Fruit fly (Drosophila melanogaster): ENCODE measurements around the gene CG46025.

Gene CG46025

dm6 chr2L:7753874-7754273 lies at the start of gene CG46025:
TSS of gene CG46025 (plus strand) at chr2L:7754174.
- no peak for TF ChIP-seq CG9705 (GFP tag; optimal IDR thresholded peaks at IDR 0.05)
- TF ChIP-seq Jra (GFP tag; optimal IDR thresholded peaks at IDR 0.05), result no peak
- TF ChIP-seq sv (GFP tag; optimal IDR thresholded peaks at IDR 0.05), result no peak
- no peak for TF ChIP-seq dmrt93B (GFP tag; optimal IDR thresholded peaks at IDR 0.05)
- TF ChIP-seq usp (GFP tag; optimal IDR thresholded peaks at IDR 0.05), result no peak
- TF ChIP-seq br (GFP tag; optimal IDR thresholded peaks at IDR 0.05), result no peak
- no peak for TF ChIP-seq lola (GFP tag; optimal IDR thresholded peaks at IDR 0.05)
- TF ChIP-seq brk (GFP tag; optimal IDR thresholded peaks at IDR 0.05), result no peak
- no peak for TF ChIP-seq Mio (GFP tag; optimal IDR thresholded peaks at IDR 0.05)
- TF ChIP-seq h (GFP tag; optimal IDR thresholded peaks at IDR 0.05), result no peak
- no peak for TF ChIP-seq CrebA (GFP tag; optimal IDR thresholded peaks at IDR 0.05; ENCODE audit: borderline replicate concordance)
- TF ChIP-seq dsf (GFP tag; optimal IDR thresholded peaks at IDR 0.05; ENCODE audit: borderline replicate concordance), result no peak
- TF ChIP-seq Myc (optimal IDR thresholded peaks at IDR 0.05), result no peak
- TF ChIP-seq fru (GFP tag; optimal IDR thresholded peaks at IDR 0.05), result no peak
- no peak for TF ChIP-seq Rel (GFP tag; optimal IDR thresholded peaks at IDR 0.05)
- TF ChIP-seq Rel (tag; optimal IDR thresholded peaks at IDR 0.05), result no peak
- no peak for TF ChIP-seq rgr (GFP tag; optimal IDR thresholded peaks at IDR 0.05)
- TF ChIP-seq Hr78 (GFP tag; optimal IDR thresholded peaks at IDR 0.05), result no peak
- no peak for TF ChIP-seq GATAd (GFP tag; optimal IDR thresholded peaks at IDR 0.05)
- TF ChIP-seq Hr83 (GFP tag; optimal IDR thresholded peaks at IDR 0.05; ENCODE audit: poor library complexity, severe bottlenecking), result no peak
- TF ChIP-seq sage (GFP tag; optimal IDR thresholded peaks at IDR 0.05), result no peak

dm6 chr2L:7710580-7710979 lies 43.4 kb upstream of the CG46025 start, which contains the start of gene Ntl:
TSS of gene Ntl (plus strand) at chr2L:7710880.
- TF ChIP-seq foxo (GFP tag; optimal IDR thresholded peaks at IDR 0.05), result no peak
- no peak for TF ChIP-seq brk (GFP tag; optimal IDR thresholded peaks at IDR 0.05)
- no peak for TF ChIP-seq sage (GFP tag; optimal IDR thresholded peaks at IDR 0.05)
- TF ChIP-seq CG9705 (GFP tag; optimal IDR thresholded peaks at IDR 0.05), result no peak
- no peak for TF ChIP-seq N (GFP tag; optimal IDR thresholded peaks at IDR 0.05)

dm6 chr2L:7711034-7711685 lies 42.8 kb upstream of the CG46025 start:
- TF ChIP-seq dsf (GFP tag; optimal IDR thresholded peaks at IDR 0.05; ENCODE audit: borderline replicate concordance), result no peak
- TF ChIP-seq Abd-B (GFP tag; optimal IDR thresholded peaks at IDR 0.05), result no peak
- TF ChIP-seq tai (GFP tag; optimal IDR thresholded peaks at IDR 0.05), result no peak
- no peak for TF ChIP-seq CG32264 (GFP tag; optimal IDR thresholded peaks at IDR 0.05)
- no peak for TF ChIP-seq GATAd (GFP tag; optimal IDR thresholded peaks at IDR 0.05)
- TF ChIP-seq fru (GFP tag; optimal IDR thresholded peaks at IDR 0.05), result no peak
- no peak for TF ChIP-seq psq (GFP tag; optimal IDR thresholded peaks at IDR 0.05)
- no peak for TF ChIP-seq Rel (GFP tag; optimal IDR thresholded peaks at IDR 0.05)
- no peak for TF ChIP-seq Rel (tag; optimal IDR thresholded peaks at IDR 0.05)
- TF ChIP-seq brk (GFP tag; optimal IDR thresholded peaks at IDR 0.05), result no peak
- no peak for TF ChIP-seq woc (GFP tag; optimal IDR thresholded peaks at IDR 0.05)
- no peak for TF ChIP-seq rgr (GFP tag; optimal IDR thresholded peaks at IDR 0.05)
- TF ChIP-seq foxo (GFP tag; optimal IDR thresholded peaks at IDR 0.05), result no peak
- no peak for TF ChIP-seq Mio (GFP tag; optimal IDR thresholded peaks at IDR 0.05)
- no peak for TF ChIP-seq Hr78 (GFP tag; optimal IDR thresholded peaks at IDR 0.05)
- TF ChIP-seq Vsx2 (GFP tag; optimal IDR thresholded peaks at IDR 0.05; ENCODE audit: partially characterized antibody), result no peak
- no peak for TF ChIP-seq sv (GFP tag; optimal IDR thresholded peaks at IDR 0.05)
- no peak for TF ChIP-seq lola (GFP tag; optimal IDR thresholded peaks at IDR 0.05)
- no peak for TF ChIP-seq ey (GFP tag; optimal IDR thresholded peaks at IDR 0.05)
- TF ChIP-seq N (GFP tag; optimal IDR thresholded peaks at IDR 0.05), result no peak
- TF ChIP-seq Myc (optimal IDR thresholded peaks at IDR 0.05), result no peak

dm6 chr2L:7716545-7716944 lies 37.4 kb upstream of the CG46025 start, which contains the start of gene CG33296:
TSS of gene CG33296 (minus strand) at chr2L:7716645.
- TF ChIP-seq sage (GFP tag; optimal IDR thresholded peaks at IDR 0.05), result no peak

- no peak for TF ChIP-seq GATAd (GFP tag; optimal IDR thresholded peaks at IDR 0.05)
- no peak for TF ChIP-seq woc (GFP tag; optimal IDR thresholded peaks at IDR 0.05)
- TF ChIP-seq Hnf4 (GFP tag; optimal IDR thresholded peaks at IDR 0.05), result no peak
- no peak for TF ChIP-seq sv (GFP tag; optimal IDR thresholded peaks at IDR 0.05)
- no peak for TF ChIP-seq Mio (GFP tag; optimal IDR thresholded peaks at IDR 0.05)
- TF ChIP-seq fru (GFP tag; optimal IDR thresholded peaks at IDR 0.05), result no peak
- TF ChIP-seq OdsH (GFP tag; optimal IDR thresholded peaks at IDR 0.05), result no peak
- no peak for TF ChIP-seq HLH106 (tag; optimal IDR thresholded peaks at IDR 0.05)
- no peak for TF ChIP-seq dmrt93B (GFP tag; optimal IDR thresholded peaks at IDR 0.05)
- TF ChIP-seq lola (GFP tag; optimal IDR thresholded peaks at IDR 0.05), result no peak
- TF ChIP-seq Hr78 (GFP tag; optimal IDR thresholded peaks at IDR 0.05), result no peak
- TF ChIP-seq dsf (GFP tag; optimal IDR thresholded peaks at IDR 0.05; ENCODE audit: borderline replicate concordance), result no peak
- no peak for TF ChIP-seq Myc (optimal IDR thresholded peaks at IDR 0.05)
- TF ChIP-seq Hr83 (GFP tag; optimal IDR thresholded peaks at IDR 0.05; ENCODE audit: poor library complexity, severe bottlenecking), result no peak
- TF ChIP-seq rgr (GFP tag; optimal IDR thresholded peaks at IDR 0.05), result no peak
- TF ChIP-seq pan (optimal IDR thresholded peaks at IDR 0.05), result no peak
These were observed 34.6 kb upstream of the CG46025 start, which contains the start of gene CG13793 for dm6 chr2L:7719387-7719786. TSS of gene CG13793 (minus strand) at chr2L:7719487.

All from whole organism, wandering third instar larva.